Worm (Caenorhabditis elegans) whole organism, young adult: ENCODE results near the gene ints-13.
A peak's percentile ranks its signal among the peaks of the same experiment; 100 is the strongest.

ENCODE experiments used
- B0261.1 ChIP-seq: sonication (generic microtip); optimal IDR thresholded peaks from 2 replicates; lab custom pipeline; 2016; ENCODE audit warnings: mild to moderate bottlenecking, missing genetic modification characterization, moderate library complexity, missing compliant biosample characterization
- B0336.3 ChIP-seq: fragments of 200-800 bp; sonication (Bioruptor generic); IDR thresholded peaks from 2 replicates; pipeline ENCODE4 v1.3.6; 2022; ENCODE audit warnings: missing genetic modification characterization, missing compliant biosample characterization
- C17E4.6 ChIP-seq: fragments of 200-800 bp; sonication (Bioruptor generic); IDR thresholded peaks from 2 replicates; pipeline ENCODE4 v1.3.6; 2022; ENCODE audit warnings: missing genetic modification reagents, missing genetic modification characterization, missing compliant biosample characterization
- F22D6.2 ChIP-seq: sonication (generic microtip); optimal IDR thresholded peaks from 2 replicates; lab custom pipeline; 2016; ENCODE audit warnings: mild to moderate bottlenecking, missing genetic modification characterization, missing compliant biosample characterization
- F33H1.4 ChIP-seq: fragments of 200-800 bp; sonication (Bioruptor generic); IDR thresholded peaks from 2 replicates; pipeline ENCODE4 v1.3.6; 2022; ENCODE audit warnings: missing genetic modification reagents, missing genetic modification characterization, missing compliant biosample characterization
- ama-1 ChIP-seq, 3 experiments: fragments of 150-350 bp in 1 of 3; sonication (generic microtip) in 2 of 3; optimal IDR thresholded peaks; 2 replicates each; lab custom pipeline; 2014 to 2018; ENCODE audit warnings: missing biosample characterization in 2 of 3, missing genetic modification characterization in 2 of 3, missing genetic modification reagents in 2 of 3
- aptf-3 ChIP-seq: fragments of 200-800 bp; sonication (Bioruptor generic); IDR thresholded peaks from 2 replicates; pipeline ENCODE4 v1.3.6; 2022; ENCODE audit warnings: missing genetic modification characterization, missing compliant biosample characterization
- atf-7 ChIP-seq: sonication (generic microtip); optimal IDR thresholded peaks from 2 replicates; lab custom pipeline; 2017; ENCODE audit warnings: mild to moderate bottlenecking, missing genetic modification characterization, missing compliant biosample characterization
- attf-3 ChIP-seq: fragments of 200-800 bp; sonication (Bioruptor generic); conservative IDR thresholded peaks from 2 replicates; pipeline ENCODE4 v1.3.6; 2022; ENCODE audit warnings: missing genetic modification reagents, missing genetic modification characterization, missing compliant biosample characterization
- attf-5 ChIP-seq: fragments of 200-800 bp; sonication (Bioruptor generic); optimal IDR thresholded peaks from 2 replicates; lab custom pipeline; 2018; ENCODE audit warnings: mild to moderate bottlenecking, missing genetic modification characterization, missing compliant biosample characterization
- ceh-58 ChIP-seq: fragments of 200-800 bp; sonication (Bioruptor generic); IDR thresholded peaks from 2 replicates; pipeline ENCODE4 v1.3.6; 2022; ENCODE audit warnings: missing genetic modification characterization, missing compliant biosample characterization
- chd-7 ChIP-seq: sonication (generic microtip); optimal IDR thresholded peaks from 2 replicates; lab custom pipeline; 2016; ENCODE audit warnings: mild to moderate bottlenecking, missing genetic modification characterization, moderate library complexity, missing compliant biosample characterization
- die-1 ChIP-seq: sonication (generic microtip); optimal IDR thresholded peaks from 2 replicates; lab custom pipeline; 2016; ENCODE audit warnings: missing genotype, mild to moderate bottlenecking, missing genetic modification characterization, missing compliant biosample characterization
- dpff-1 ChIP-seq: sonication (generic microtip); optimal IDR thresholded peaks from 2 replicates; lab custom pipeline; 2017; ENCODE audit warnings: mild to moderate bottlenecking, missing genetic modification characterization, missing compliant biosample characterization
- efl-1 ChIP-seq: fragments of 150-350 bp; optimal IDR thresholded peaks from 2 replicates; lab custom pipeline; 2014; ENCODE audit warnings: missing biosample characterization, missing genetic modification reagents, missing genetic modification characterization
- egl-18 ChIP-seq: fragments of 200-800 bp; sonication (Bioruptor generic); IDR thresholded peaks from 2 replicates; pipeline ENCODE4 v1.3.6; 2022; ENCODE audit warnings: missing genetic modification reagents, missing genetic modification characterization, missing compliant biosample characterization
- fkh-3 ChIP-seq: sonication (generic microtip); optimal IDR thresholded peaks from 2 replicates; lab custom pipeline; 2016; ENCODE audit warnings: mild to moderate bottlenecking, missing genetic modification characterization, missing compliant biosample characterization
- gei-17 ChIP-seq: fragments of 200-800 bp; sonication (Bioruptor generic); optimal IDR thresholded peaks from 2 replicates; lab custom pipeline; 2018; ENCODE audit warnings: mild to moderate bottlenecking, missing genetic modification characterization, missing compliant biosample characterization
- hmg-1.2 ChIP-seq: fragments of 200-800 bp; sonication (Bioruptor generic); IDR thresholded peaks from 2 replicates; pipeline ENCODE4 v1.3.6; 2022; ENCODE audit warnings: missing genetic modification reagents, missing genetic modification characterization, missing compliant biosample characterization
- hrde-1 ChIP-seq: sonication (generic microtip); optimal IDR thresholded peaks from 2 replicates; lab custom pipeline; 2016; ENCODE audit warnings: missing genetic modification characterization, mild to moderate bottlenecking, missing compliant biosample characterization, moderate library complexity, missing genotype, missing genetic modification reagents, borderline replicate concordance
- lag-1 ChIP-seq: fragments of 200-800 bp; sonication (Bioruptor generic); IDR thresholded peaks from 2 replicates; pipeline ENCODE4 v1.3.6; 2022; ENCODE audit warnings: missing genetic modification reagents, missing genetic modification characterization, missing compliant biosample characterization
- let-526 ChIP-seq: fragments of 200-800 bp; sonication (Bioruptor generic); IDR thresholded peaks from 2 replicates; pipeline ENCODE4 v1.3.6; 2022; ENCODE audit warnings: missing genetic modification reagents, missing genetic modification characterization, missing compliant biosample characterization
- let-607 ChIP-seq, 2 experiments: fragments of 200-800 bp in 1 of 2; sonication (Bioruptor generic) in 1 of 2; sonication (generic microtip) in 1 of 2; optimal IDR thresholded peaks; 2 replicates each; lab custom pipeline; 2016 to 2018; ENCODE audit warnings: mild to moderate bottlenecking in 2 of 2, missing compliant biosample characterization in 2 of 2, missing genetic modification characterization in 2 of 2, moderate library complexity in 2 of 2, missing genotype in 1 of 2
- lin-35 ChIP-seq, 3 experiments: fragments of 150-350 bp in 2 of 3; sonication (generic microtip) in 1 of 3; optimal IDR thresholded peaks; 2 replicates each; lab custom pipeline; 2014 to 2018; ENCODE audit warnings: missing biosample characterization in 3 of 3, missing genetic modification characterization in 3 of 3, missing genetic modification reagents in 3 of 3
- lin-40 ChIP-seq: sonication (generic microtip); optimal IDR thresholded peaks from 2 replicates; lab custom pipeline; 2016; ENCODE audit warnings: missing genetic modification characterization, mild to moderate bottlenecking, missing compliant biosample characterization, missing genotype, missing genetic modification reagents
- lin-54 ChIP-seq: fragments of 200-800 bp; sonication (Bioruptor generic); optimal IDR thresholded peaks from 2 replicates; lab custom pipeline; 2018; ENCODE audit warnings: mild to moderate bottlenecking, missing genetic modification characterization, missing compliant biosample characterization
- madf-8 ChIP-seq: fragments of 200-800 bp; sonication (Bioruptor generic); conservative IDR thresholded peaks from 2 replicates; pipeline ENCODE4 v1.3.6; 2022; ENCODE audit warnings: missing genetic modification reagents, missing genetic modification characterization, missing compliant biosample characterization
- mcd-1 ChIP-seq: fragments of 200-800 bp; sonication (Bioruptor generic); IDR thresholded peaks from 2 replicates; pipeline ENCODE4 v1.3.6; 2022; ENCODE audit warnings: missing genetic modification reagents, missing genetic modification characterization, missing compliant biosample characterization
- nhr-80 ChIP-seq: sonication (generic microtip); optimal IDR thresholded peaks from 2 replicates; lab custom pipeline; 2016; ENCODE audit warnings: missing genetic modification characterization, missing compliant biosample characterization
- pbrm-1 ChIP-seq: fragments of 200-800 bp; sonication (Bioruptor generic); IDR thresholded peaks from 2 replicates; pipeline ENCODE4 v1.3.6; 2022; ENCODE audit warnings: missing genetic modification reagents, missing genetic modification characterization, missing compliant biosample characterization
- rcor-1 ChIP-seq: fragments of 200-800 bp; sonication (Bioruptor generic); IDR thresholded peaks from 2 replicates; pipeline ENCODE4 v1.3.6; 2022; ENCODE audit warnings: missing genetic modification reagents, missing genetic modification characterization, missing compliant biosample characterization
- snpc-1.3 ChIP-seq: sonication (generic microtip); optimal IDR thresholded peaks from 2 replicates; lab custom pipeline; 2017; ENCODE audit warnings: missing genetic modification characterization, mild to moderate bottlenecking, missing compliant biosample characterization, antibody characterized with exemption, moderate library complexity, missing genotype, missing genetic modification reagents; ENCODE audit not compliant: insufficient read depth
- snpc-3.4 ChIP-seq: sonication (generic microtip); optimal IDR thresholded peaks from 2 replicates; lab custom pipeline; 2017; ENCODE audit warnings: missing genetic modification characterization, mild to moderate bottlenecking, missing compliant biosample characterization, antibody characterized with exemption, moderate library complexity, missing genotype, missing genetic modification reagents
- snpc-4 ChIP-seq, 5 experiments: fragments of 150-350 bp in 1 of 5; sonication (generic microtip) in 4 of 5; optimal IDR thresholded peaks; 2 replicates each; lab custom pipeline; 2014 to 2018; ENCODE audit warnings: missing genetic modification characterization in 5 of 5, missing biosample characterization in 3 of 5, antibody characterized with exemption in 2 of 5, mild to moderate bottlenecking in 2 of 5, missing compliant biosample characterization in 2 of 5, missing genotype in 2 of 5, moderate library complexity in 2 of 5, missing genetic modification reagents in 1 of 5
- tbp1 ChIP-seq: fragments of 200-800 bp; sonication (Bioruptor generic); optimal IDR thresholded peaks from 2 replicates; lab custom pipeline; 2018; ENCODE audit warnings: mild to moderate bottlenecking, missing genetic modification characterization, missing compliant biosample characterization
- ztf-18 ChIP-seq: sonication (generic microtip); optimal IDR thresholded peaks from 2 replicates; lab custom pipeline; 2016; ENCODE audit warnings: missing genotype, mild to moderate bottlenecking, missing genetic modification characterization, missing compliant biosample characterization
- ztf-22 ChIP-seq: fragments of 200-800 bp; sonication (Bioruptor generic); optimal IDR thresholded peaks from 2 replicates; lab custom pipeline; 2018; ENCODE audit warnings: mild to moderate bottlenecking, missing genetic modification characterization, moderate library complexity, missing compliant biosample characterization
- ztf-26 ChIP-seq: sonication (generic microtip); optimal IDR thresholded peaks from 2 replicates; lab custom pipeline; 2017; ENCODE audit warnings: missing genetic modification characterization, missing compliant biosample characterization
- ztf-6 ChIP-seq: fragments of 200-800 bp; sonication (Bioruptor generic); IDR thresholded peaks from 2 replicates; pipeline ENCODE4 v1.3.6; 2022; ENCODE audit warnings: missing genetic modification reagents, missing genetic modification characterization, missing compliant biosample characterization

ints-13 gene

ce11 chrIV:275146-275545 is 37.9 kb upstream of the ints-13 start:
- TF ChIP-seq lin-35 (GFP tag; optimal IDR thresholded peaks at IDR 0.05; lab: Kevin White, UChicago) (no peak), dpff-1 (tag; lab: Kevin White, UChicago) (no peak), tbp1 (GFP tag; lab: Kevin White, UChicago) (no peak), fkh-3 (tag; lab: Kevin White, UChicago) (no peak), hmg-1.2 (GFP tag; lab: Robert Waterston, UW) (no peak), rcor-1 (GFP tag; lab: Robert Waterston, UW) (no peak), nhr-80 (tag; lab: Kevin White, UChicago) (peak; percentile 15)

ce11 chrIV:274185-274584 is 36.9 kb upstream of the ints-13 start, which contains the start of gene sma-10:
sma-10 (plus strand) TSS chrIV:274420.
- TF ChIP-seq aptf-3 (GFP tag; lab: Robert Waterston, UW) (no peak), let-526 (GFP tag; lab: Robert Waterston, UW) (no peak), ztf-22 (peak; percentile 22), ceh-58 (GFP tag; lab: Robert Waterston, UW) (no peak), lin-40 (peak; percentile 55), atf-7 (tag; lab: Kevin White, UChicago) (peak; percentile 65), snpc-3.4 (no peak), pbrm-1 (GFP tag; lab: Robert Waterston, UW) (no peak), gei-17 (no peak), B0336.3 (GFP tag; lab: Robert Waterston, UW) (no peak), B0261.1 (tag; lab: Kevin White, UChicago) (no peak), mcd-1 (GFP tag; lab: Robert Waterston, UW) (no peak), attf-3 (GFP tag; lab: Robert Waterston, UW) (no peak), hmg-1.2 (GFP tag; lab: Robert Waterston, UW) (peak; percentile 40; the same call in 1 of the 2 replicates), egl-18 (GFP tag; lab: Robert Waterston, UW) (no peak), rcor-1 (GFP tag; lab: Robert Waterston, UW) (no peak), ztf-6 (GFP tag; lab: Robert Waterston, UW) (no peak), ztf-18 (no peak), efl-1 (GFP tag; lab: Kevin White, UChicago) (no peak), let-607 (tag; optimal IDR thresholded peaks at IDR 0.05; lab: Kevin White, UChicago) (peak in 1 of 2 experiments; percentile 24), die-1 (no peak), snpc-1.3 (tag; lab: Kevin White, UChicago) (no peak), chd-7 (tag; lab: Kevin White, UChicago) (no peak), tbp1 (GFP tag; lab: Kevin White, UChicago) (peak; percentile 44), C17E4.6 (GFP tag; lab: Robert Waterston, UW) (no peak), lin-54 (GFP tag; lab: Kevin White, UChicago) (peak; percentile 11), ama-1 (optimal IDR thresholded peaks at IDR 0.05; lab: Kevin White, UChicago) (no peak), ama-1 (GFP tag; optimal IDR thresholded peaks at IDR 0.05; lab: Kevin White, UChicago) (no peak), attf-5 (GFP tag; lab: Kevin White, UChicago) (peak; percentile 65), hrde-1 (tag; lab: Kevin White, UChicago) (no peak), F33H1.4 (no peak), lag-1 (GFP tag; lab: Robert Waterston, UW) (no peak), nhr-80 (tag; lab: Kevin White, UChicago) (peak; percentile 95), ztf-26 (tag; lab: Kevin White, UChicago) (no peak), F22D6.2 (tag; lab: Kevin White, UChicago) (no peak), snpc-4 (GFP tag; optimal IDR thresholded peaks at IDR 0.05; lab: Kevin White, UChicago) (no peak), snpc-4 (tag; optimal IDR thresholded peaks at IDR 0.05; lab: Kevin White, UChicago) (peak in 1 of 4 experiments; percentile 11), madf-8 (GFP tag; lab: Robert Waterston, UW) (no peak)
